Worm (Caenorhabditis elegans): ENCODE results near the gene R01E6.5.

ce11 chrX:13530015-13530778 lies 6.7 kb upstream of the R01E6.5 start:
- TF ChIP-seq ces-1 (GFP tag; optimal IDR thresholded peaks at IDR 0.05) (no peak), pqm-1 (tag; optimal IDR thresholded peaks at IDR 0.05) (no peak), ztf-11 (tag; optimal IDR thresholded peaks at IDR 0.05) (no peak), nhr-28 (tag; optimal IDR thresholded peaks at IDR 0.05) (no peak), sptf-1 (tag; optimal IDR thresholded peaks at IDR 0.05) (no peak), blmp-1 (tag; optimal IDR thresholded peaks at IDR 0.05) (no peak), nhr-11 (tag; optimal IDR thresholded peaks at IDR 0.05) (no peak), hlh-4 (tag; optimal IDR thresholded peaks at IDR 0.05) (no peak), snu-23 (GFP tag; optimal IDR thresholded peaks at IDR 0.05) (no peak), ceh-63 (GFP tag; optimal IDR thresholded peaks at IDR 0.05) (no peak), unc-62 (GFP tag; optimal IDR thresholded peaks at IDR 0.05) (no peak)

Data from whole organism, L1 larva.